Fruit fly (Drosophila melanogaster): ENCODE data around the gene D19B.

The D19B gene

dm6 chr3L:6233281-6233680 lies 48.6 kb upstream of the D19B start, which contains the start of gene BG642312:
Gene BG642312 (minus strand): TSS chr3L:6233381.
- no peak for TF ChIP-seq Hr78 (GFP tag; optimal IDR thresholded peaks at IDR 0.05)
- TF ChIP-seq GATAd (GFP tag; optimal IDR thresholded peaks at IDR 0.05), result no peak
- TF ChIP-seq CrebA (GFP tag; optimal IDR thresholded peaks at IDR 0.05; ENCODE audit: borderline replicate concordance), result no peak
- no peak for TF ChIP-seq h (GFP tag; optimal IDR thresholded peaks at IDR 0.05)
- TF ChIP-seq OdsH (GFP tag; optimal IDR thresholded peaks at IDR 0.05), result no peak
- TF ChIP-seq Hr83 (GFP tag; optimal IDR thresholded peaks at IDR 0.05; ENCODE audit: poor library complexity, severe bottlenecking), result no peak
- TF ChIP-seq lola (GFP tag; optimal IDR thresholded peaks at IDR 0.05), result no peak
- TF ChIP-seq woc (GFP tag; optimal IDR thresholded peaks at IDR 0.05), result no peak

- no peak for TF ChIP-seq sv (GFP tag; optimal IDR thresholded peaks at IDR 0.05)
- TF ChIP-seq CrebA (GFP tag; optimal IDR thresholded peaks at IDR 0.05; ENCODE audit: borderline replicate concordance), result no peak
- TF ChIP-seq psq (GFP tag; optimal IDR thresholded peaks at IDR 0.05), result no peak
- TF ChIP-seq Mio (GFP tag; optimal IDR thresholded peaks at IDR 0.05), result no peak
Measured at dm6 chr3L:6232261-6232660, 47.5 kb upstream of the D19B start, which contains the start of gene CG13299. Gene CG13299 (minus strand): TSS chr3L:6232361.

DNA sequence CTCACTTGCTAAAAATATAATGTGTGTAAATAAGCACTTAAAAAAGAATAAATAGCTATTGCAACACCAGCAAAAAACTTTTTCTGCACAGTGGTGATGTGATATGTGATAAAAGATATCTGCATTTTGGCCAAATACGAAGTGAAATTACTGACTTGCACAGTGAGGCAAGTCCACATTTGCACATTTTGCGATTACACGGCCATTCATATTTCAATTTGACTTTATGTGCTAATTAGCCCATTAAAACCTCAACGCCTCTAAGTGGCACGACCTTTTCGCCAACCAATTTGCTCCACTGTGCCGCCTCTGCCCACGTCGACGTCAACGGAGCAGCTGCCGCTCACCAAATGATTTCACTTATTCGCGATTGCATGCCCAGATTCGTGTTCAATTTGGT lies 35.5 kb upstream of the D19B start, which contains the start of gene CG33946:
Gene CG33946, plus strand, starts transcription at position 392 of the 400 bp plus-strand sequence.
- peak; percentile 2 for TF ChIP-seq Sp1 (GFP tag; optimal IDR thresholded peaks at IDR 0.05)
- TF ChIP-seq dl (GFP tag; optimal IDR thresholded peaks at IDR 0.05; ENCODE audit: insufficient read depth in 1 of 2, partially characterized antibody in 2 of 2), result no peak
- TF ChIP-seq sv (GFP tag; optimal IDR thresholded peaks at IDR 0.05), result no peak
- no peak for TF ChIP-seq usp (GFP tag; optimal IDR thresholded peaks at IDR 0.05)
- TF ChIP-seq GATAd (GFP tag; optimal IDR thresholded peaks at IDR 0.05), result no peak
- peak; percentile 63 for TF ChIP-seq ey (GFP tag; optimal IDR thresholded peaks at IDR 0.05)
- peak; percentile 61 for TF ChIP-seq h (GFP tag; optimal IDR thresholded peaks at IDR 0.05)
- no peak for TF ChIP-seq CG9705 (GFP tag; optimal IDR thresholded peaks at IDR 0.05)
- no peak for TF ChIP-seq woc (GFP tag; optimal IDR thresholded peaks at IDR 0.05)
- TF ChIP-seq Hnf4 (GFP tag; optimal IDR thresholded peaks at IDR 0.05), result no peak
- peak in 1 of 2 experiments; percentile 54 for TF ChIP-seq foxo (GFP tag; optimal IDR thresholded peaks at IDR 0.05)
- no peak for TF ChIP-seq Hr83 (GFP tag; optimal IDR thresholded peaks at IDR 0.05; ENCODE audit: poor library complexity, severe bottlenecking)
- no peak for TF ChIP-seq jim (GFP tag; optimal IDR thresholded peaks at IDR 0.05)
- TF ChIP-seq N (GFP tag; optimal IDR thresholded peaks at IDR 0.05), result no peak
- TF ChIP-seq Mio (GFP tag; optimal IDR thresholded peaks at IDR 0.05), result no peak
- TF ChIP-seq Rel (GFP tag; optimal IDR thresholded peaks at IDR 0.05), result no peak
- TF ChIP-seq Rel (tag; optimal IDR thresholded peaks at IDR 0.05), result no peak
- no peak for TF ChIP-seq lola (GFP tag; optimal IDR thresholded peaks at IDR 0.05)
- TF ChIP-seq rgr (GFP tag; optimal IDR thresholded peaks at IDR 0.05), result peak; percentile 63
- peak; percentile 35 for TF ChIP-seq dmrt93B (GFP tag; optimal IDR thresholded peaks at IDR 0.05)
- TF ChIP-seq dsf (GFP tag; optimal IDR thresholded peaks at IDR 0.05; ENCODE audit: borderline replicate concordance), result no peak
- TF ChIP-seq tai (GFP tag; optimal IDR thresholded peaks at IDR 0.05), result no peak
- TF ChIP-seq brk (GFP tag; optimal IDR thresholded peaks at IDR 0.05), result no peak
- TF ChIP-seq Abd-B (GFP tag; optimal IDR thresholded peaks at IDR 0.05), result no peak
- TF ChIP-seq Hr78 (GFP tag; optimal IDR thresholded peaks at IDR 0.05), result no peak
- TF ChIP-seq OdsH (GFP tag; optimal IDR thresholded peaks at IDR 0.05), result peak; percentile 17
- peak; percentile 30 for TF ChIP-seq HLH106 (tag; optimal IDR thresholded peaks at IDR 0.05)
- TF ChIP-seq Dif (GFP tag; optimal IDR thresholded peaks at IDR 0.05; ENCODE audit: partially characterized antibody), result no peak
- no peak for TF ChIP-seq Vsx2 (GFP tag; optimal IDR thresholded peaks at IDR 0.05; ENCODE audit: partially characterized antibody)
- no peak for TF ChIP-seq CG32264 (GFP tag; optimal IDR thresholded peaks at IDR 0.05)
- TF ChIP-seq psq (GFP tag; optimal IDR thresholded peaks at IDR 0.05), result peak; percentile 47
- peak; percentile 36 for TF ChIP-seq fru (GFP tag; optimal IDR thresholded peaks at IDR 0.05)
- TF ChIP-seq Jra (GFP tag; optimal IDR thresholded peaks at IDR 0.05), result no peak
- no peak for TF ChIP-seq sage (GFP tag; optimal IDR thresholded peaks at IDR 0.05)
- no peak for TF ChIP-seq Dfd (GFP tag; optimal IDR thresholded peaks at IDR 0.05)
- no peak for TF ChIP-seq CrebA (GFP tag; optimal IDR thresholded peaks at IDR 0.05; ENCODE audit: borderline replicate concordance)
- peak; percentile 23 for TF ChIP-seq br (GFP tag; optimal IDR thresholded peaks at IDR 0.05)
- no peak for TF ChIP-seq Myc (optimal IDR thresholded peaks at IDR 0.05)
- no peak for TF ChIP-seq pan (optimal IDR thresholded peaks at IDR 0.05)
